Fruit fly (Drosophila melanogaster) whole organism: ENCODE data around the gene CG15211.

Experiments
- CG8478 ChIP-seq: fragments of >200 bp; optimal IDR thresholded peaks from 2 replicates; lab custom pipeline; 2018; ENCODE audit warnings: inconsistent platforms
- EcR ChIP-seq, 2 experiments: fragments of >200 bp; optimal IDR thresholded peaks; 2 replicates each; lab custom pipeline; 2017; ENCODE audit warnings: missing biosample characterization in 2 of 2, missing genetic modification characterization in 2 of 2, missing genetic modification reagents in 2 of 2
- pan ChIP-seq: fragments of >200 bp; optimal IDR thresholded peaks from 2 replicates; lab custom pipeline; 2017
- psq ChIP-seq: fragments of >200 bp; optimal IDR thresholded peaks from 2 replicates; lab custom pipeline; 2017
- usp ChIP-seq: fragments of >200 bp; optimal IDR thresholded peaks from 2 replicates; lab custom pipeline; 2017; ENCODE audit warnings: missing biosample characterization, missing genetic modification characterization, mixed read lengths

dm6 chrX:10738835-10739371 lies 33.4 kb upstream of the CG15211 start:
- TF ChIP-seq psq (lab: Kevin White, UChicago) (no peak), EcR (GFP tag; optimal IDR thresholded peaks at IDR 0.05; lab: Kevin White, UChicago) (no peak), CG8478 (lab: Kevin White, UChicago) (no peak), pan (lab: Kevin White, UChicago) (no peak), usp (GFP tag; lab: Kevin White, UChicago) (no peak)
